Worm (Caenorhabditis elegans): Measurements from ENCODE around the gene nlp-58.

DNA sequence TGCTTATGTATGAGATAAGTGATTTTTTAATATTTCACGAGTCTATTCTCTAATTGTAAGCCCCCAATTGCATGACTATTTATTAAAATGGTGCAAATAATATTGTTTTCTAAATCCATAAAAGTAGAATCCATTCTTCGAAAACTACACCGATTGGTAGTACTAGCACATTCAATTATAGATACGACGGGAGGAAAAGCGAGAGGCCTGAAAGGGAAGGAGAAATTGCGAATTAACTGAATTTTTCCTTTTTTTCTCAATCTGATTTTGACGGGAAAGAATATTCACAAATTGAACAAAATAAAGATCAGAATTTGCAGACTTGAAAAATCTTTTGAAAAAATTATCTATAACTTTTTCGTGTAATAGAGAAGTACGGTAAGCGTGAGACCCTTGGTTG is 28.5 kb upstream of the nlp-58 start:
- TF ChIP-seq ztf-23 (GFP tag; IDR thresholded peaks at IDR 0.05) (no peak), ztf-29 (GFP tag; IDR thresholded peaks at IDR 0.05) (no peak)

All from whole organism, midembryonic.